Fruit fly (Drosophila melanogaster): ENCODE results near the gene Mnat9.
A peak's percentile ranks its signal among the peaks of the same experiment; 100 is the strongest.

The Mnat9 gene

dm6 chr3R:31607287-31607849, 8.6 kb downstream of the Mnat9 start:
- TF ChIP-seq CG17801 (GFP tag; optimal IDR thresholded peaks at IDR 0.05; ENCODE audit: partially characterized antibody) = no peak

- peak; percentile 42 for TF ChIP-seq CG17801 (GFP tag; optimal IDR thresholded peaks at IDR 0.05; ENCODE audit: partially characterized antibody)
These were observed 9.5 kb downstream of the Mnat9 start for dm6 chr3R:31606242-31607143.

- TF ChIP-seq CG17801 (GFP tag; optimal IDR thresholded peaks at IDR 0.05; ENCODE audit: partially characterized antibody) = no peak
These were observed 10.2 kb downstream of the Mnat9 start for dm6 chr3R:31605790-31606189.

dm6 chr3R:31605117-31605432, 10.9 kb downstream of the Mnat9 start:
- no peak for TF ChIP-seq CG17801 (GFP tag; optimal IDR thresholded peaks at IDR 0.05; ENCODE audit: partially characterized antibody)

- TF ChIP-seq CG17801 (GFP tag; optimal IDR thresholded peaks at IDR 0.05; ENCODE audit: partially characterized antibody) = no peak
These were observed 11.4 kb downstream of the Mnat9 start for dm6 chr3R:31604409-31605116.

- TF ChIP-seq CG17801 (GFP tag; optimal IDR thresholded peaks at IDR 0.05; ENCODE audit: partially characterized antibody) = no peak
These were observed 12.3 kb downstream of the Mnat9 start for dm6 chr3R:31603655-31604054.

- TF ChIP-seq CG17801 (GFP tag; optimal IDR thresholded peaks at IDR 0.05; ENCODE audit: partially characterized antibody) = no peak
These were observed 12.7 kb downstream of the Mnat9 start for dm6 chr3R:31603246-31603645.

dm6 chr3R:31599538-31600313, 16.2 kb downstream of the Mnat9 start:
- TF ChIP-seq CG17801 (GFP tag; optimal IDR thresholded peaks at IDR 0.05; ENCODE audit: partially characterized antibody) = no peak

dm6 chr3R:31597736-31598431, 18.1 kb downstream of the Mnat9 start:
- no peak for TF ChIP-seq CG17801 (GFP tag; optimal IDR thresholded peaks at IDR 0.05; ENCODE audit: partially characterized antibody)

- peak; percentile 31 for TF ChIP-seq CG17801 (GFP tag; optimal IDR thresholded peaks at IDR 0.05; ENCODE audit: partially characterized antibody)
These were observed 19.7 kb downstream of the Mnat9 start, which contains the start of gene RpL6 for dm6 chr3R:31596071-31596883. RpL6 (minus strand) TSS chr3R:31596204.

- TF ChIP-seq CG17801 (GFP tag; optimal IDR thresholded peaks at IDR 0.05; ENCODE audit: partially characterized antibody) = peak; percentile 96
These were observed 23.6 kb downstream of the Mnat9 start, which contains the start of gene CG1774 for dm6 chr3R:31592256-31592879. CG1774 (plus strand) TSS chr3R:31592803.

dm6 chr3R:31590281-31590680, 25.7 kb downstream of the Mnat9 start, which contains the start of gene CG1638:
CG1638 (plus strand) TSS chr3R:31590581.
- TF ChIP-seq CG17801 (GFP tag; optimal IDR thresholded peaks at IDR 0.05; ENCODE audit: partially characterized antibody) = no peak

- peak; percentile 100 for TF ChIP-seq CG17801 (GFP tag; optimal IDR thresholded peaks at IDR 0.05; ENCODE audit: partially characterized antibody)
These were observed 27.6 kb downstream of the Mnat9 start, which contains the start of gene CG1635 for dm6 chr3R:31588374-31588773. CG1635 (plus strand) TSS chr3R:31588673.

All from ovary, adult (tissue).